Fruit fly (Drosophila melanogaster) whole organism, adult: ENCODE data around the gene CG16775.

ENCODE experiments used
- CG11617 ChIP-seq: fragments of 200-800 bp; sonication (Bioruptor generic); optimal IDR thresholded peaks from 2 replicates; lab custom pipeline; 2017; ENCODE audit warnings: mild to moderate bottlenecking, missing biosample characterization, missing genetic modification reagents, missing genetic modification characterization
- CG12768 ChIP-seq: fragments of 200-800 bp; sonication (Bioruptor generic); optimal IDR thresholded peaks from 2 replicates; lab custom pipeline; 2017; ENCODE audit warnings: missing biosample characterization, missing genetic modification characterization, mild to moderate bottlenecking, moderate library complexity, missing genetic modification reagents
- cnc ChIP-seq, 2 experiments: fragments of >200 bp; optimal IDR thresholded peaks; 2 replicates each; lab custom pipeline; 2017

- TF ChIP-seq CG12768 (GFP tag; lab: Kevin White, UChicago): no peak
- TF ChIP-seq cnc (optimal IDR thresholded peaks at IDR 0.05; lab: Kevin White, UChicago): no peak
- TF ChIP-seq CG11617 (GFP tag; lab: Kevin White, UChicago): no peak
Measured at dm6 chr3L:17928106-17928505, 41.7 kb upstream of the CG16775 start.
